Worm (Caenorhabditis elegans): Measurements from ENCODE around the gene lrx-1.

ce11 chrV:12208678-12209077 is 43.7 kb upstream of the lrx-1 start:
- TF ChIP-seq him-1 (tag; optimal IDR thresholded peaks at IDR 0.05) (no peak), W03F9.2 (tag; optimal IDR thresholded peaks at IDR 0.05) (no peak)

Measured in whole organism, L4/young adult.